Worm (Caenorhabditis elegans): ENCODE measurements around the gene natc-1.

The natc-1 gene

DNA sequence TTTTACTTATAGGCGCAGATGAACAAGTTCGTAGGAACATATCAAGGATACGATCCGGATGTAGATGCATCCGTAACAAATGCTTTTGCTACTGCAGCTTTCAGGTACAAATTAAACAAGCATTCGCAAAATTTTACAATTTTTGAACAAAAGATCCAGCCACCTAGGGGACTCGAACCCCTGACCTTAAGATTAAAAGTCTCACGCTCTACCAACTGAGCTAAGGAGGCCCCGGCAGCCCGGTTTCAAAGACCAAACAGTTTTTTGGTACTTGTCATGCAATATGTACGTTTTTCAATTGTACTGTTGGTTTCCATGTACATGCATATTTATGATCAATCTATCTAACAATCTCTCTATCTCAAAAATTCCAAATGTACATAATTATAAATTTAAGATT is 37.2 kb downstream of the natc-1 start (continued):
- TF ChIP-seq dox-1 (GFP tag; IDR thresholded peaks at IDR 0.05) (peak; percentile 71), egl-44 (GFP tag; IDR thresholded peaks at IDR 0.05) (peak; percentile 76; the same call in 1 of the 2 replicates), attf-3 (GFP tag; conservative IDR thresholded peaks at IDR 0.05) (no peak), nfya-1 (tag; optimal IDR thresholded peaks at IDR 0.05; ENCODE audit: borderline replicate concordance, insufficient read depth) (no peak), ztf-18 (tag; optimal IDR thresholded peaks at IDR 0.05) (peak; percentile 67), F57A8.1 (GFP tag; optimal IDR thresholded peaks at IDR 0.05) (no peak), zfh-2 (GFP tag; conservative IDR thresholded peaks at IDR 0.05) (no peak), rpc-1 (optimal IDR thresholded peaks at IDR 0.05) (peak; percentile 55), rpc-1 (tag; optimal IDR thresholded peaks at IDR 0.05) (peak; percentile 83), Y53F4B.3 (GFP tag; IDR thresholded peaks at IDR 0.05) (peak; percentile 66), F39B2.1 (GFP tag; IDR thresholded peaks at IDR 0.05) (peak; percentile 55; the same call in 1 of the 2 replicates), cebp-2 (GFP tag; IDR thresholded peaks at IDR 0.05) (no peak), ama-1 (optimal IDR thresholded peaks at IDR 0.05) (no peak), ama-1 (GFP tag; optimal IDR thresholded peaks at IDR 0.05) (no peak), chd-7 (tag; optimal IDR thresholded peaks at IDR 0.05) (no peak), attf-6 (GFP tag; IDR thresholded peaks at IDR 0.05) (no peak), rec-8 (tag; optimal IDR thresholded peaks at IDR 0.05) (peak in 1 of 2 experiments; percentile 15), Y53G8AR.9 (GFP tag; conservative IDR thresholded peaks at IDR 0.05) (no peak), snpc-4 (GFP tag; optimal IDR thresholded peaks at IDR 0.05) (peak; percentile 77), snpc-4 (tag; optimal IDR thresholded peaks at IDR 0.05) (peak in 3 of 4 experiments; percentile 72 to 92 (median 85)), ztf-26 (tag; optimal IDR thresholded peaks at IDR 0.05) (no peak), bed-2 (GFP tag; IDR thresholded peaks at IDR 0.05) (no peak), lag-1 (GFP tag; IDR thresholded peaks at IDR 0.05) (no peak), D2030.7 (GFP tag; IDR thresholded peaks at IDR 0.05) (peak; percentile 68), ZK185.1 (tag; optimal IDR thresholded peaks at IDR 0.05; ENCODE audit: poor library complexity, severe bottlenecking) (no peak), nhr-80 (tag; optimal IDR thresholded peaks at IDR 0.05) (no peak), let-526 (GFP tag; IDR thresholded peaks at IDR 0.05) (no peak), F49E8.2 (tag; optimal IDR thresholded peaks at IDR 0.05; ENCODE audit: insufficient read depth) (no peak), hrde-1 (tag; optimal IDR thresholded peaks at IDR 0.05; ENCODE audit: borderline replicate concordance) (no peak), ekl-4 (GFP tag; IDR thresholded peaks at IDR 0.05) (no peak), hmg-1.2 (GFP tag; IDR thresholded peaks at IDR 0.05) (peak; percentile 60), B0261.1 (tag; optimal IDR thresholded peaks at IDR 0.05) (peak; percentile 67), F23B12.7 (tag; optimal IDR thresholded peaks at IDR 0.05; ENCODE audit: insufficient read depth) (no peak), nhr-27 (tag; optimal IDR thresholded peaks at IDR 0.05) (no peak), hlh-26 (GFP tag; conservative IDR thresholded peaks at IDR 0.05) (no peak), lin-54 (GFP tag; optimal IDR thresholded peaks at IDR 0.05) (peak; percentile 12), madf-3 (GFP tag; IDR thresholded peaks at IDR 0.05) (no peak), ceh-79 (tag; optimal IDR thresholded peaks at IDR 0.05) (no peak), K12H6.12 (tag; optimal IDR thresholded peaks at IDR 0.05) (no peak), snpc-3.4 (tag; optimal IDR thresholded peaks at IDR 0.05) (peak; percentile 24), ceh-91 (GFP tag; IDR thresholded peaks at IDR 0.05) (no peak), xnd-1 (tag; optimal IDR thresholded peaks at IDR 0.05) (no peak), mxl-1 (tag; optimal IDR thresholded peaks at IDR 0.05) (peak; percentile 56), unc-62 (GFP tag; optimal IDR thresholded peaks at IDR 0.05) (no peak), ztf-3 (GFP tag; optimal IDR thresholded peaks at IDR 0.05) (no peak), ceh-58 (GFP tag; IDR thresholded peaks at IDR 0.05) (no peak), egl-18 (GFP tag; IDR thresholded peaks at IDR 0.05) (no peak), F37B4.10 (GFP tag; IDR thresholded peaks at IDR 0.05) (no peak), attf-5 (GFP tag; optimal IDR thresholded peaks at IDR 0.05) (peak; percentile 29), lin-26 (GFP tag; IDR thresholded peaks at IDR 0.05) (peak; percentile 97)

Data from whole organism, young adult.